Fruit fly (Drosophila melanogaster) whole organism, prepupa: ENCODE measurements around the gene Dpck.

Source experiments
- CG34406 ChIP-seq: fragments of 200-800 bp; sonication (Bioruptor generic); optimal IDR thresholded peaks from 3 replicates; lab custom pipeline; 2016; ENCODE audit warnings: missing biosample characterization, missing genetic modification characterization
- CG3919 ChIP-seq: fragments of 200-800 bp; sonication (Bioruptor generic); optimal IDR thresholded peaks from 3 replicates; lab custom pipeline; 2016; ENCODE audit warnings: missing biosample characterization, missing genetic modification characterization
- CG6276 ChIP-seq: fragments of 200-800 bp; sonication (Bioruptor generic); optimal IDR thresholded peaks from 2 replicates; lab custom pipeline; 2017; ENCODE audit warnings: missing biosample characterization, mild to moderate bottlenecking, missing genetic modification characterization
- Eip78C ChIP-seq: fragments of 200-800 bp; sonication (Bioruptor generic); peaks from one replicate; lab custom pipeline; 2016; ENCODE audit warnings: missing biosample characterization, missing genetic modification characterization
- Lpt ChIP-seq: fragments of 200-800 bp; sonication (Bioruptor generic); optimal IDR thresholded peaks from 3 replicates; lab custom pipeline; 2016; ENCODE audit warnings: missing biosample characterization, missing genetic modification characterization
- lz ChIP-seq: fragments of 200-800 bp; sonication (Bioruptor generic); optimal IDR thresholded peaks from 3 replicates; lab custom pipeline; 2016; ENCODE audit warnings: missing biosample characterization, missing genetic modification characterization
- topi ChIP-seq: fragments of 200-800 bp; sonication (Bioruptor generic); optimal IDR thresholded peaks from 3 replicates; lab custom pipeline; 2016; ENCODE audit warnings: missing biosample characterization, missing genetic modification characterization

DNA sequence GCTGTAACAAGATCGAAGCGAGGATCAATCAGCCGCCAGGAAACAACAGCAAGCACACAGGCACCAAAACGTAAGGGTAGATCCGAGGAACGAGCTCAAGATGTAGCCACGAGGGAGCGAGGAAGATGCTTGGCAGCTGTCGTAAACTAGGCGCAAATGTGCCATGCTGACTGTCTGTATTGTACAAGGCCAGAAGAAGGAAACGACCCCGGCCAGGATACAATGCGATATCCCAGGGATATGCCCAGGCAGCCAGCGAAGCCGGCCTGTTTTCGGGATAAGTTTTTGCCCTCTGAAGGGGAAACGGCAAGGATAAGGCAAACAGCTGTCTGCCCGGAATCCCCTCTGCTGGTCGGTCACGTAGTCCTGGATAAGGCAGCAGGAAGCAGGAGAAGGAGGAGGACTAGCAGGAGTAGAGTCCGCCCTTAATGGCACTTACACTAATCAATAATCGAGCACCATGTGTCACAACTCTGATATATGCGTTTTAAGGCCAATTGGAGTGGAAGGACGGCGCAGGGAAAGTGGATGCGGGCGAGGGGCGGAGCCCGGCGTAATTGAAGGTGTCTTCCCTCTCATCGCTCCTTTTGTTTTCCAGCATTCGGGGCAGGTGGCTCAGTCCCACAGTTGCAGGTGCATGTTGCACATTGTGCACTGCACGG, 23.7 kb downstream of the Dpck start:
- TF ChIP-seq CG6276: no peak
- TF ChIP-seq lz: no peak
- no peak for TF ChIP-seq CG34406 (GFP tag; lab: Kevin White, UChicago)
- no peak for TF ChIP-seq Lpt
- TF ChIP-seq CG3919 (GFP tag; lab: Kevin White, UChicago): no peak
- TF ChIP-seq Eip78C (GFP tag; lab: Kevin White, UChicago): no peak
- no peak for TF ChIP-seq topi (GFP tag; lab: Kevin White, UChicago)
